Worm (Caenorhabditis elegans): ENCODE results near the gene dos-2.

The dos-2 gene

DNA sequence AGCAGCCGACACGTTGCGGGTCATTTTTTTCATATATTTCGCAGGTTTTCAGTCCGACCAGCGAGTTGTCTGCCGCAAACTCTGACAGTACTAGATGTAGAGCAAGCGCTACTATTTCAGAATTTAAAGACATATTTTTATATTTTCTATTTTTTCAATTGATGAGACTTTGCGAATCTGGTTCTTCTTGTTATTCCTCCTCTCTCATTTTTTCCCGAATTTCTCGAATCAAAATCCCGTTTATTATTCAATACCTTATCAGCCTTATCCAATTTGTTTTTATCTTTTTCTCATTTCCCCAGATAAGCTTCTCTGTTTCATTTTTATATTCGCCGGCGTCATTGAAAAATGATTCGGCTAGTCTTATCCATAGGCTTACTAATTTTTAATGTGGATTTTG is at the start of gene dos-2:
Gene dos-2, plus strand, starts transcription at position 301 of the 400 bp plus-strand sequence.
- TF ChIP-seq pqm-1 (tag; optimal IDR thresholded peaks at IDR 0.05): no peak
- TF ChIP-seq lsy-12 (tag; optimal IDR thresholded peaks at IDR 0.05): no peak
- no peak for TF ChIP-seq nhr-25 (tag; optimal IDR thresholded peaks at IDR 0.05)
- TF ChIP-seq elt-2 (tag; optimal IDR thresholded peaks at IDR 0.05): no peak
- no peak for TF ChIP-seq tbx-2 (tag; optimal IDR thresholded peaks at IDR 0.05)
- TF ChIP-seq lin-15B (tag; optimal IDR thresholded peaks at IDR 0.05): no peak
- TF ChIP-seq R02D3.7 (tag; optimal IDR thresholded peaks at IDR 0.05): no peak
- no peak for TF ChIP-seq fkh-2 (tag; optimal IDR thresholded peaks at IDR 0.05)
- TF ChIP-seq ceh-9 (tag; optimal IDR thresholded peaks at IDR 0.05): no peak
- TF ChIP-seq nhr-67 (tag; optimal IDR thresholded peaks at IDR 0.05): no peak
- TF ChIP-seq nhr-76 (tag; optimal IDR thresholded peaks at IDR 0.05): no peak
- no peak for TF ChIP-seq sea-2 (GFP tag; optimal IDR thresholded peaks at IDR 0.05)
- TF ChIP-seq ceh-82 (tag; optimal IDR thresholded peaks at IDR 0.05): no peak
- no peak for TF ChIP-seq ZK546.5 (tag; optimal IDR thresholded peaks at IDR 0.05)
- TF ChIP-seq egl-5 (tag; optimal IDR thresholded peaks at IDR 0.05): no peak
- TF ChIP-seq fkh-10 (GFP tag; optimal IDR thresholded peaks at IDR 0.05): no peak
- TF ChIP-seq lin-39 (tag; optimal IDR thresholded peaks at IDR 0.05): no peak
- TF ChIP-seq hmg-11 (tag; optimal IDR thresholded peaks at IDR 0.05): no peak
- TF ChIP-seq mml-1 (tag; optimal IDR thresholded peaks at IDR 0.05): no peak

DNA sequence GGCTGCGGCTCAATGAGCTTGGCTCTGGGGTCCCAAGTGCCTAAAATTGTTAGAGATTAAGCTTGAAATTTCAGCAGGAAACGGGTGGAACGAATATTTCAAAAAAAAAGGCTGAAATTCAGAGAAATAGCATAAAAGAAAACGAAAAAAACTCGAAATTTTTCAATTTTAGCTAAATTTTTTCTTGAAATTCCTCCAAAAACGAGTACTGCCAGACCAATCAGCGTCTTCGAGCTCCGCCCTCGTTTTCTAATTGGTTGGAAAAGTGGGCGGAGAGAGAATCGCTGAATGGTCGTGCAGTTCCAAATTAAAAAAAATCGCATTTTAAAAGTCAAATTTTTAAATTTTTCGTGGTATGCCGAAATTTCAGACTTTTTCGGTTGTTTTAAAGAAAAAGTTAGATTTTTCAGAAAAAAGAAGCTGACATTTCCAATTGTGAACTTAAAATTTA is 48.1 kb upstream of the dos-2 start, which contains the start of gene plpp-1.1:
Gene plpp-1.1, minus strand, starts transcription at position 51 of the 451 bp plus-strand sequence.
- TF ChIP-seq lin-39 (tag; optimal IDR thresholded peaks at IDR 0.05) (no peak), ZK546.5 (tag; optimal IDR thresholded peaks at IDR 0.05) (no peak), nfya-1 (tag; optimal IDR thresholded peaks at IDR 0.05; ENCODE audit: insufficient read depth) (peak; percentile 97)

DNA sequence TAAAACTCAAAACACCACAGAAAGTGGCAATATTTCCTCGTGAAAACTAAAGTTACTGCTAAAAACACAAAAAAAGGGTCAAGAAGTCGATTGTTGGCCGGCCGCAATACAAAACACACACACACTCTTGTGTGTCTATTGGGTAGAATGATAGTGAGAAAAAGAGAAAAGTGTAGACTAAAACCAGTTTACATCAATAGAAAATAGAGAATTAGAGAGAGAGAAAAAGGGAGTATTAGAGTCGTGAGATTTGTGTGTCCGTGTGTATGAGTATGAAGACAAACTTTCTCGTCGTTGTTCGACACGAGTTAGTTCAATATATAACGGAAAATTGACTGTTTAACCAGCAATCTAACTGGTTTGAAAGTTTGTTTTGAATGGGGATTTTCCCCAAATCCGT is 46.6 kb upstream of the dos-2 start:
- no peak for TF ChIP-seq lin-39 (tag; optimal IDR thresholded peaks at IDR 0.05)
- no peak for TF ChIP-seq snpc-4 (tag; optimal IDR thresholded peaks at IDR 0.05)
- TF ChIP-seq ama-1 (optimal IDR thresholded peaks at IDR 0.05): no peak
- TF ChIP-seq unc-39 (tag; optimal IDR thresholded peaks at IDR 0.05): no peak
- TF ChIP-seq ceh-28 (tag; optimal IDR thresholded peaks at IDR 0.05): no peak
- TF ChIP-seq elt-3 (tag; optimal IDR thresholded peaks at IDR 0.05): no peak
- TF ChIP-seq ZK546.5 (tag; optimal IDR thresholded peaks at IDR 0.05): no peak
- TF ChIP-seq skn-1 (tag; optimal IDR thresholded peaks at IDR 0.05): no peak
- no peak for TF ChIP-seq mdl-1 (tag; optimal IDR thresholded peaks at IDR 0.05)
- no peak for TF ChIP-seq fkh-10 (GFP tag; optimal IDR thresholded peaks at IDR 0.05)
- no peak for TF ChIP-seq zag-1 (tag; optimal IDR thresholded peaks at IDR 0.05)
- TF ChIP-seq nhr-23 (tag; optimal IDR thresholded peaks at IDR 0.05): peak; percentile 33
- TF ChIP-seq ztf-11 (tag; optimal IDR thresholded peaks at IDR 0.05): no peak
- no peak for TF ChIP-seq fkh-2 (tag; optimal IDR thresholded peaks at IDR 0.05)
- no peak for TF ChIP-seq hmg-11 (tag; optimal IDR thresholded peaks at IDR 0.05)
- no peak for TF ChIP-seq aly-2 (tag; optimal IDR thresholded peaks at IDR 0.05)
- peak; percentile 92 for TF ChIP-seq pha-4 (tag; optimal IDR thresholded peaks at IDR 0.05)
- TF ChIP-seq elt-2 (tag; optimal IDR thresholded peaks at IDR 0.05): no peak
- no peak for TF ChIP-seq egl-5 (tag; optimal IDR thresholded peaks at IDR 0.05)
- no peak for TF ChIP-seq egl-27 (tag; optimal IDR thresholded peaks at IDR 0.05)
- TF ChIP-seq R02D3.7 (tag; optimal IDR thresholded peaks at IDR 0.05): no peak
- TF ChIP-seq nhr-43 (tag; optimal IDR thresholded peaks at IDR 0.05; ENCODE audit: poor library complexity, severe bottlenecking): no peak
- TF ChIP-seq nfya-1 (tag; optimal IDR thresholded peaks at IDR 0.05; ENCODE audit: insufficient read depth): peak; percentile 85
- no peak for TF ChIP-seq unc-62 (GFP tag; optimal IDR thresholded peaks at IDR 0.05)

DNA sequence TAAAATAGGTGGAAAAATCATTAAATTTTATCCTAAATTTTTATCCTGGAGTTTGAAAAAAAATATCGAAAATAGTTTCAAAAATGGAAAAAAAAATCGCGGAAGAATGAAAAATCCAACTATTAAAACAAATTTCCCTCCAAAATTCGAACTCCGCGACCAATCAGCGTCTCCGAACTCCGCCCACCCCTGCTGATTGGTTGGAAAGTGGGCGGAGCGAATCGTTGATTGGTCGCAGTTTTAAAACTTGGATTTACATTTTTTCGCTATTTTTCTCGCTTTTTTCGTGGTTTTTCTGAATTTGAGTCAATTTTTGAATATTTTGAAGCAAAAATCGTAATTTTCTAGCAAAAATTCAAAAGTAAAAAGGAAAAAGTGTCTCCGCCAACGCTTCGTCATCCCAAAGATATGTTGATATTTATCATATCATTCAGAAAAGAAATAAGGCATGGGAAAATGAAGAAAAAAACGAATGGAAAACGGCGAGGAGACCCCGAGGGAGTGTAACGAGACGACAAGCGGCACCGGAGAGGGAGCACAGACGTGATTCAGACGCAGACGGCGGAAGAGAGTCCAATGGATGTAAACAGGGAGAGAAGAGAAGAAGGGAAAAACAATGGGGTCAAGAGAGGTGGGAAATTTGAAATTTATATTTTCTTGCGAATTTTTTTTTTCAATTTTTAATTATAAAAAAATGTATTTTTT is 45.4 kb upstream of the dos-2 start:
- peak; percentile 49 for TF ChIP-seq hmg-11 (tag; optimal IDR thresholded peaks at IDR 0.05)
- TF ChIP-seq nhr-23 (tag; optimal IDR thresholded peaks at IDR 0.05): peak; percentile 94
- TF ChIP-seq lin-15B (tag; optimal IDR thresholded peaks at IDR 0.05): peak; percentile 22
- peak; percentile 40 for TF ChIP-seq snpc-4 (tag; optimal IDR thresholded peaks at IDR 0.05)
- TF ChIP-seq pha-4 (tag; optimal IDR thresholded peaks at IDR 0.05): peak; percentile 94
- TF ChIP-seq elt-2 (tag; optimal IDR thresholded peaks at IDR 0.05): peak; percentile 42
- TF ChIP-seq nhr-12 (tag; optimal IDR thresholded peaks at IDR 0.05): no peak
- TF ChIP-seq sea-2 (GFP tag; optimal IDR thresholded peaks at IDR 0.05): no peak
- TF ChIP-seq pqm-1 (tag; optimal IDR thresholded peaks at IDR 0.05): peak; percentile 17
- TF ChIP-seq elt-3 (tag; optimal IDR thresholded peaks at IDR 0.05): peak in 1 of 3 experiments; percentile 3
- TF ChIP-seq nfya-1 (tag; optimal IDR thresholded peaks at IDR 0.05; ENCODE audit: insufficient read depth): peak; percentile 99

All from whole organism, L3 larva.